Comparison of ENCODE assay signal across 1 fruit fly cellular context in genomic region chr3R:22260675-22261461, dm6.
TF ChIP-seq lines count a peak whose summit lies in the region.

No protein-coding gene starts in this region.

TF ChIP-seq in whole organism, embryonic, 481 proteins besides CTCF, POLR2A, EP300 and RAD21 (continued from another document):
- TF ChIP-seq az2 (GFP tag; optimal IDR thresholded peaks at IDR 0.05; lab: Kevin White, UChicago): peak; percentile 23
- no peak for TF ChIP-seq CG13287 (GFP tag; IDR thresholded peaks at IDR 0.05; lab: Robert Waterston, UW; ENCODE audit: partially characterized antibody)
- no peak for TF ChIP-seq CG12219 (GFP tag; optimal IDR thresholded peaks at IDR 0.05; lab: Kevin White, UChicago)
- TF ChIP-seq CG7556 (GFP tag; optimal IDR thresholded peaks at IDR 0.05; lab: Kevin White, UChicago): peak; percentile 47
- peak; percentile 52 for TF ChIP-seq gem (tag; optimal IDR thresholded peaks at IDR 0.05; lab: Kevin White, UChicago)
- TF ChIP-seq wor (GFP tag; IDR thresholded peaks at IDR 0.05; lab: Robert Waterston, UW): peak; percentile 25; the same call in 1 of the 2 replicates
- peak; percentile 31 for TF ChIP-seq CG9817 (tag; optimal IDR thresholded peaks at IDR 0.05; lab: Kevin White, UChicago)
- TF ChIP-seq CG8388 (GFP tag; optimal IDR thresholded peaks at IDR 0.05; lab: Kevin White, UChicago): peak; percentile 11
- TF ChIP-seq CG10979 (tag; optimal IDR thresholded peaks at IDR 0.05; lab: Kevin White, UChicago): peak; percentile 40
- no peak for TF ChIP-seq HmgZ (tag; optimal IDR thresholded peaks at IDR 0.05; lab: Kevin White, UChicago)
- no peak for TF ChIP-seq bigmax (GFP tag; optimal IDR thresholded peaks at IDR 0.05; lab: Kevin White, UChicago)
- TF ChIP-seq MESR4 (GFP tag; optimal IDR thresholded peaks at IDR 0.05; lab: Kevin White, UChicago): no peak
- TF ChIP-seq HLH3B (GFP tag; IDR thresholded peaks at IDR 0.05; lab: Robert Waterston, UW): peak; percentile 51; the same call in 1 of the 2 replicates
- TF ChIP-seq gce (GFP tag; IDR thresholded peaks at IDR 0.05; lab: Robert Waterston, UW): 0 out of 3 replicates have a peak, but pooled peaks have one; percentile 29
- peak in 1 of 2 experiments; percentile 5 for TF ChIP-seq dpn (GFP tag; optimal IDR thresholded peaks at IDR 0.05; lab: Kevin White, UChicago)
- peak; percentile 3 for TF ChIP-seq CG3407 (GFP tag; optimal IDR thresholded peaks at IDR 0.05; lab: Kevin White, UChicago)
- TF ChIP-seq unc-4 (GFP tag; IDR thresholded peaks at IDR 0.05; lab: Robert Waterston, UW; ENCODE audit: partially characterized antibody): no peak
- 0 out of 2 replicates have a peak, but pooled peaks have one; percentile 20 for TF ChIP-seq ara (GFP tag; IDR thresholded peaks at IDR 0.05; lab: Robert Waterston, UW)
- TF ChIP-seq Xbp1 (GFP tag; optimal IDR thresholded peaks at IDR 0.05; lab: Kevin White, UChicago): peak; percentile 19
- TF ChIP-seq stc (GFP tag; IDR thresholded peaks at IDR 0.05; lab: Robert Waterston, UW): 0 out of 2 replicates have a peak, but pooled peaks have one; percentile 31
- TF ChIP-seq Fer2 (tag; optimal IDR thresholded peaks at IDR 0.05; lab: Kevin White, UChicago): no peak
- TF ChIP-seq tgo (GFP tag; IDR thresholded peaks at IDR 0.05; lab: Robert Waterston, UW): peak; percentile 38; the same call in 2 of the 3 replicates
- TF ChIP-seq H2.0 (GFP tag; IDR thresholded peaks at IDR 0.05; lab: Robert Waterston, UW): peak; percentile 31; the same call in 1 of the 2 replicates
- no peak for TF ChIP-seq gcm2 (GFP tag; optimal IDR thresholded peaks at IDR 0.05; lab: Kevin White, UChicago)
- peak; percentile 52 for TF ChIP-seq lmd (GFP tag; IDR thresholded peaks at IDR 0.05; lab: Robert Waterston, UW)
- TF ChIP-seq ac (GFP tag; optimal IDR thresholded peaks at IDR 0.05; lab: Kevin White, UChicago): no peak
- TF ChIP-seq Ets65A (GFP tag; lab: Kevin White, UChicago): peak; percentile 37
- TF ChIP-seq abd-A (tag; optimal IDR thresholded peaks at IDR 0.05; lab: Kevin White, UChicago): peak; percentile 29
- TF ChIP-seq Hr51 (GFP tag; optimal IDR thresholded peaks at IDR 0.05; lab: Kevin White, UChicago): peak in 1 of 2 experiments; percentile 40
- peak; percentile 22; the same call in 1 of the 2 replicates for TF ChIP-seq CG10959 (GFP tag; IDR thresholded peaks at IDR 0.05; lab: Robert Waterston, UW)
- peak; percentile 21 for TF ChIP-seq CG13424 (tag; optimal IDR thresholded peaks at IDR 0.05; lab: Kevin White, UChicago)
- TF ChIP-seq prd (optimal IDR thresholded peaks at IDR 0.05; lab: Kevin White, UChicago): no peak
- TF ChIP-seq prd (GFP tag; IDR thresholded peaks at IDR 0.05; lab: Robert Waterston, UW): peak; percentile 56; the same call in 1 of the 3 replicates
- no peak for TF ChIP-seq chif (GFP tag; optimal IDR thresholded peaks at IDR 0.05; lab: Kevin White, UChicago)
- peak; percentile 21 for TF ChIP-seq vvl (GFP tag; IDR thresholded peaks at IDR 0.05; lab: Robert Waterston, UW)
- TF ChIP-seq CG2678 (tag; optimal IDR thresholded peaks at IDR 0.05; lab: Kevin White, UChicago): peak; percentile 45
- peak; percentile 20 for TF ChIP-seq CG4424 (GFP tag; optimal IDR thresholded peaks at IDR 0.05; lab: Kevin White, UChicago)
- no peak for TF ChIP-seq NfI (GFP tag; optimal IDR thresholded peaks at IDR 0.05; lab: Kevin White, UChicago)
- TF ChIP-seq Optix (GFP tag; IDR thresholded peaks at IDR 0.05; lab: Robert Waterston, UW): 0 out of 3 replicates have a peak, but pooled peaks have one; percentile 50
- no peak for TF ChIP-seq CG5180 (GFP tag; optimal IDR thresholded peaks at IDR 0.05; lab: Kevin White, UChicago)
- 0 out of 2 replicates have a peak, but pooled peaks have one; percentile 9 for TF ChIP-seq CG3847 (GFP tag; IDR thresholded peaks at IDR 0.05; lab: Robert Waterston, UW)
- no peak for TF ChIP-seq D (optimal IDR thresholded peaks at IDR 0.05; lab: Kevin White, UChicago)
- TF ChIP-seq D (GFP tag; optimal IDR thresholded peaks at IDR 0.05; lab: Kevin White, UChicago): peak; percentile 16
- peak; percentile 32 for TF ChIP-seq grau (tag; optimal IDR thresholded peaks at IDR 0.05; lab: Kevin White, UChicago)
- no peak for TF ChIP-seq CG30020 (tag; optimal IDR thresholded peaks at IDR 0.05; lab: Kevin White, UChicago)
- TF ChIP-seq nmo (GFP tag; optimal IDR thresholded peaks at IDR 0.05; lab: Kevin White, UChicago): peak; percentile 37
- TF ChIP-seq bsh (GFP tag; optimal IDR thresholded peaks at IDR 0.05; lab: Kevin White, UChicago): peak in 1 of 2 experiments; percentile 44
- no peak for TF ChIP-seq ham (GFP tag; IDR thresholded peaks at IDR 0.05; lab: Robert Waterston, UW)
- peak; percentile 24; the same call in 1 of the 2 replicates for TF ChIP-seq Ada2b (GFP tag; IDR thresholded peaks at IDR 0.05; lab: Robert Waterston, UW)
- peak; percentile 12 for TF ChIP-seq tin (GFP tag; optimal IDR thresholded peaks at IDR 0.05; lab: Kevin White, UChicago)
- peak; percentile 30 for TF ChIP-seq Fer1 (GFP tag; optimal IDR thresholded peaks at IDR 0.05; lab: Kevin White, UChicago)
- peak; percentile 49 for TF ChIP-seq CG11504 (tag; optimal IDR thresholded peaks at IDR 0.05; lab: Kevin White, UChicago)
- TF ChIP-seq CG17328 (GFP tag; IDR thresholded peaks at IDR 0.05; lab: Robert Waterston, UW): peak; percentile 44; the same call in 1 of the 2 replicates
- TF ChIP-seq CG10267 (tag; optimal IDR thresholded peaks at IDR 0.05; lab: Kevin White, UChicago): peak; percentile 4
- TF ChIP-seq dysf (GFP tag; IDR thresholded peaks at IDR 0.05; lab: Robert Waterston, UW): peak; percentile 46; the same call in 1 of the 3 replicates
- TF ChIP-seq Sox102F (GFP tag; optimal IDR thresholded peaks at IDR 0.05; lab: Kevin White, UChicago): peak; percentile 11
- TF ChIP-seq Ssrp (tag; optimal IDR thresholded peaks at IDR 0.05; lab: Kevin White, UChicago): peak; percentile 0
- TF ChIP-seq Taf1 (GFP tag; IDR thresholded peaks at IDR 0.05; lab: Robert Waterston, UW): peak; percentile 31; the same call in 1 of the 2 replicates
- peak; percentile 29 for TF ChIP-seq Med (GFP tag; lab: Kevin White, UChicago)
- TF ChIP-seq Xrp1 (GFP tag; IDR thresholded peaks at IDR 0.05; lab: Robert Waterston, UW): peak; percentile 64; the same call in 1 of the 2 replicates
- TF ChIP-seq CG14667 (GFP tag; IDR thresholded peaks at IDR 0.05; lab: Robert Waterston, UW): peak; percentile 45; the same call in 1 of the 2 replicates
- TF ChIP-seq CG12391 (tag; optimal IDR thresholded peaks at IDR 0.05; lab: Kevin White, UChicago): peak; percentile 24
- TF ChIP-seq CG16863 (GFP tag; optimal IDR thresholded peaks at IDR 0.05; lab: Kevin White, UChicago): no peak
- TF ChIP-seq ind (GFP tag; optimal IDR thresholded peaks at IDR 0.05; lab: Kevin White, UChicago): peak; percentile 14
- TF ChIP-seq crol (GFP tag; IDR thresholded peaks at IDR 0.05; lab: Robert Waterston, UW): peak; percentile 76
- peak; percentile 42 for TF ChIP-seq Rfx (GFP tag; IDR thresholded peaks at IDR 0.05; lab: Robert Waterston, UW)
- TF ChIP-seq CG1024 (GFP tag; IDR thresholded peaks at IDR 0.05; lab: Robert Waterston, UW): 0 out of 2 replicates have a peak, but pooled peaks have one; percentile 13
- TF ChIP-seq CG11456 (GFP tag; IDR thresholded peaks at IDR 0.05; lab: Robert Waterston, UW): 0 out of 3 replicates have a peak, but pooled peaks have one; percentile 41
- TF ChIP-seq CG10209 (GFP tag; optimal IDR thresholded peaks at IDR 0.05; lab: Kevin White, UChicago): peak; percentile 26
- TF ChIP-seq hkb (optimal IDR thresholded peaks at IDR 0.05; lab: Kevin White, UChicago): no peak
- peak; percentile 53; the same call in 1 of the 2 replicates for TF ChIP-seq hkb (GFP tag; IDR thresholded peaks at IDR 0.05; lab: Robert Waterston, UW)
- TF ChIP-seq knrl (GFP tag; IDR thresholded peaks at IDR 0.05; lab: Robert Waterston, UW; ENCODE audit: partially characterized antibody): no peak
- no peak for TF ChIP-seq CG1647 (GFP tag; optimal IDR thresholded peaks at IDR 0.05; lab: Kevin White, UChicago)
- TF ChIP-seq CG18599 (GFP tag; optimal IDR thresholded peaks at IDR 0.05; lab: Kevin White, UChicago): peak; percentile 66
- TF ChIP-seq Hey (tag; optimal IDR thresholded peaks at IDR 0.05; lab: Kevin White, UChicago): peak; percentile 59
- TF ChIP-seq CG7839 (tag; optimal IDR thresholded peaks at IDR 0.05; lab: Kevin White, UChicago): peak; percentile 44
- TF ChIP-seq phol (tag; optimal IDR thresholded peaks at IDR 0.05; lab: Kevin White, UChicago): peak; percentile 12
- TF ChIP-seq oc (tag; optimal IDR thresholded peaks at IDR 0.05; lab: Kevin White, UChicago): peak; percentile 11
- peak; percentile 35 for TF ChIP-seq Blimp-1 (GFP tag; optimal IDR thresholded peaks at IDR 0.05; lab: Kevin White, UChicago)
- peak; percentile 24 for TF ChIP-seq CoRest (tag; optimal IDR thresholded peaks at IDR 0.05; lab: Kevin White, UChicago)
- TF ChIP-seq H15 (GFP tag; IDR thresholded peaks at IDR 0.05; lab: Robert Waterston, UW): 0 out of 3 replicates have a peak, but pooled peaks have one; percentile 22
- peak; percentile 35 for TF ChIP-seq CG17829 (tag; optimal IDR thresholded peaks at IDR 0.05; lab: Kevin White, UChicago)
- TF ChIP-seq Rx (GFP tag; IDR thresholded peaks at IDR 0.05; lab: Robert Waterston, UW): 0 out of 2 replicates have a peak, but pooled peaks have one; percentile 18
- TF ChIP-seq ken (GFP tag; IDR thresholded peaks at IDR 0.05; lab: Robert Waterston, UW): peak; percentile 65; the same call in 2 of the 3 replicates
- peak; percentile 55 for TF ChIP-seq ATbp (GFP tag; optimal IDR thresholded peaks at IDR 0.05; lab: Kevin White, UChicago)
- TF ChIP-seq Ptx1 (GFP tag; IDR thresholded peaks at IDR 0.05; lab: Robert Waterston, UW): peak; percentile 45; the same call in 1 of the 2 replicates
- TF ChIP-seq seq (GFP tag; IDR thresholded peaks at IDR 0.05; lab: Robert Waterston, UW): 0 out of 2 replicates have a peak, but pooled peaks have one; percentile 36
- TF ChIP-seq row (GFP tag; IDR thresholded peaks at IDR 0.05; lab: Robert Waterston, UW): peak; percentile 74
- peak; percentile 27; the same call in 1 of the 2 replicates for TF ChIP-seq danr (GFP tag; IDR thresholded peaks at IDR 0.05; lab: Robert Waterston, UW)
- TF ChIP-seq dmrt99B (tag; optimal IDR thresholded peaks at IDR 0.05; lab: Kevin White, UChicago): peak; percentile 40
- peak; percentile 32 for TF ChIP-seq zf30C (GFP tag; optimal IDR thresholded peaks at IDR 0.05; lab: Kevin White, UChicago)
- no peak for TF ChIP-seq Stat92E (GFP tag; optimal IDR thresholded peaks at IDR 0.05; lab: Kevin White, UChicago)
- peak; percentile 52 for TF ChIP-seq CG2712 (tag; optimal IDR thresholded peaks at IDR 0.05; lab: Kevin White, UChicago)
- peak; percentile 46; the same call in 1 of the 2 replicates for TF ChIP-seq sisA (GFP tag; IDR thresholded peaks at IDR 0.05; lab: Robert Waterston, UW)
- peak; percentile 39; the same call in 1 of the 2 replicates for TF ChIP-seq CG14014 (GFP tag; IDR thresholded peaks at IDR 0.05; lab: Robert Waterston, UW)
- peak; percentile 46; the same call in 1 of the 2 replicates for TF ChIP-seq ranshi (GFP tag; IDR thresholded peaks at IDR 0.05; lab: Robert Waterston, UW)
- TF ChIP-seq CG17359 (tag; optimal IDR thresholded peaks at IDR 0.05; lab: Kevin White, UChicago): peak; percentile 12
- peak; percentile 27; the same call in 1 of the 2 replicates for TF ChIP-seq CG32532 (GFP tag; IDR thresholded peaks at IDR 0.05; lab: Robert Waterston, UW)
- TF ChIP-seq CG18619 (GFP tag; optimal IDR thresholded peaks at IDR 0.05; lab: Kevin White, UChicago): no peak
- TF ChIP-seq E2f2 (GFP tag; IDR thresholded peaks at IDR 0.05; lab: Robert Waterston, UW): 0 out of 2 replicates have a peak, but pooled peaks have one; percentile 8
- TF ChIP-seq Kr (GFP tag; optimal IDR thresholded peaks at IDR 0.05; lab: Kevin White, UChicago): no peak
- no peak for TF ChIP-seq CG17568 (GFP tag; optimal IDR thresholded peaks at IDR 0.05; lab: Kevin White, UChicago)
- no peak for TF ChIP-seq PHDP (tag; optimal IDR thresholded peaks at IDR 0.05; lab: Kevin White, UChicago)
- no peak for TF ChIP-seq CG6854 (GFP tag; optimal IDR thresholded peaks at IDR 0.05; lab: Kevin White, UChicago)
- TF ChIP-seq nerfin-1 (tag; optimal IDR thresholded peaks at IDR 0.05; lab: Kevin White, UChicago): no peak
- TF ChIP-seq dmrt11E (tag; optimal IDR thresholded peaks at IDR 0.05; lab: Kevin White, UChicago): peak; percentile 15
- TF ChIP-seq CG1529 (GFP tag; optimal IDR thresholded peaks at IDR 0.05; lab: Kevin White, UChicago): no peak
- TF ChIP-seq CG2202 (tag; optimal IDR thresholded peaks at IDR 0.05; lab: Kevin White, UChicago): no peak
- no peak for TF ChIP-seq rib (GFP tag; IDR thresholded peaks at IDR 0.05; lab: Robert Waterston, UW)
- TF ChIP-seq ci (GFP tag; IDR thresholded peaks at IDR 0.05; lab: Robert Waterston, UW): peak; percentile 65; the same call in 1 of the 3 replicates
- TF ChIP-seq Oaz (GFP tag; IDR thresholded peaks at IDR 0.05; lab: Robert Waterston, UW): 0 out of 2 replicates have a peak, but pooled peaks have one; percentile 22
- peak; percentile 16; the same call in 1 of the 2 replicates for TF ChIP-seq onecut (GFP tag; IDR thresholded peaks at IDR 0.05; lab: Robert Waterston, UW)
